Worm (Caenorhabditis elegans) whole organism, L1 larva: ENCODE data around the gene C29E4.10.

ENCODE experiments used
- C04F5.9 ChIP-seq: sonication (generic microtip); optimal IDR thresholded peaks from 2 replicates; lab custom pipeline; 2016; ENCODE audit warnings: missing genetic modification characterization, missing compliant biosample characterization
- C16A3.4 ChIP-seq: fragments of 150-350 bp; optimal IDR thresholded peaks from 2 replicates; lab custom pipeline; 2014; ENCODE audit warnings: missing biosample characterization, missing genetic modification characterization
- F16B12.6 ChIP-seq: fragments of 150-350 bp; optimal IDR thresholded peaks from 2 replicates; lab custom pipeline; 2014; ENCODE audit warnings: missing biosample characterization, missing genetic modification characterization
- Y116A8C.19 ChIP-seq: sonication (generic microtip); optimal IDR thresholded peaks from 2 replicates; lab custom pipeline; 2016; ENCODE audit warnings: missing compliant biosample characterization, missing genetic modification characterization, borderline replicate concordance
- aha-1 ChIP-seq: fragments of 150-350 bp; optimal IDR thresholded peaks from 2 replicates; lab custom pipeline; 2014; ENCODE audit warnings: missing biosample characterization, missing genetic modification characterization
- alr-1 ChIP-seq: fragments of 200-800 bp; sonication (Bioruptor generic); optimal IDR thresholded peaks from 2 replicates; lab custom pipeline; 2018; ENCODE audit warnings: borderline replicate concordance, mild to moderate bottlenecking, missing genetic modification characterization, missing compliant biosample characterization
- aly-2 ChIP-seq: fragments of 150-350 bp; optimal IDR thresholded peaks from 2 replicates; lab custom pipeline; 2014; ENCODE audit warnings: missing biosample characterization, missing genetic modification characterization
- blmp-1 ChIP-seq: fragments of 150-350 bp; optimal IDR thresholded peaks from 2 replicates; lab custom pipeline; 2014; ENCODE audit warnings: missing biosample characterization, missing genetic modification characterization
- ceh-63 ChIP-seq: fragments of 200-800 bp; sonication (Bioruptor generic); optimal IDR thresholded peaks from 2 replicates; lab custom pipeline; 2018; ENCODE audit warnings: mild to moderate bottlenecking, missing genetic modification characterization, missing compliant biosample characterization
- ceh-82 ChIP-seq, 3 experiments: fragments of 150-350 bp in 1 of 3; sonication (generic microtip) in 2 of 3; optimal IDR thresholded peaks; 2 replicates each; lab custom pipeline; 2014 to 2017; ENCODE audit warnings: missing biosample characterization in 3 of 3, missing genetic modification characterization in 3 of 3
- ceh-90 ChIP-seq: sonication (generic microtip); optimal IDR thresholded peaks from 2 replicates; lab custom pipeline; 2016; ENCODE audit warnings: missing genetic modification characterization, missing compliant biosample characterization
- ces-1 ChIP-seq: fragments of 150-350 bp; optimal IDR thresholded peaks from 2 replicates; lab custom pipeline; 2014; ENCODE audit warnings: missing biosample characterization, missing genetic modification reagents, missing genetic modification characterization
- dpl-1 ChIP-seq, 3 experiments: fragments of 150-350 bp in 2 of 3; sonication (generic microtip) in 1 of 3; optimal IDR thresholded peaks; 2 replicates each; lab custom pipeline; 2014 to 2017; ENCODE audit warnings: missing biosample characterization in 3 of 3, missing genetic modification characterization in 3 of 3, missing genetic modification reagents in 3 of 3
- efl-1 ChIP-seq, 4 experiments: fragments of 150-350 bp; optimal IDR thresholded peaks in 3 of 4; peaks in 1 of 4; 1 replicate in 1 of 4; 2 replicates in 3 of 4; lab custom pipeline; 2014; ENCODE audit warnings: missing biosample characterization in 2 of 4, missing genetic modification characterization in 2 of 4, missing genetic modification reagents in 2 of 4
- efl-3 ChIP-seq: fragments of 200-800 bp; sonication (Bioruptor generic); optimal IDR thresholded peaks from 2 replicates; lab custom pipeline; 2018; ENCODE audit warnings: mild to moderate bottlenecking, missing genetic modification characterization, missing compliant biosample characterization
- egl-13 ChIP-seq: sonication (generic microtip); optimal IDR thresholded peaks from 2 replicates; lab custom pipeline; 2016; ENCODE audit warnings: missing genotype, missing genetic modification reagents, missing genetic modification characterization, missing compliant biosample characterization
- elt-2 ChIP-seq: sonication (generic microtip); optimal IDR thresholded peaks from 2 replicates; lab custom pipeline; 2016; ENCODE audit warnings: missing genetic modification characterization, mild to moderate bottlenecking, inconsistent platforms, missing compliant biosample characterization, missing genetic modification reagents
- elt-3 ChIP-seq, 6 experiments: fragments of 150-350 bp in 1 of 6; sonication (generic microtip); optimal IDR thresholded peaks; 2 replicates each; lab custom pipeline; 2017 to 2018; ENCODE audit warnings: missing biosample characterization in 6 of 6, missing genetic modification characterization in 6 of 6, inconsistent platforms in 1 of 6
- ets-5 ChIP-seq: fragments of 200-800 bp; sonication (Bioruptor generic); IDR thresholded peaks from 2 replicates; pipeline ENCODE4 v1.3.6; 2022; ENCODE audit warnings: missing genetic modification characterization, missing compliant biosample characterization
- fkh-8 ChIP-seq: sonication (generic microtip); optimal IDR thresholded peaks from 2 replicates; lab custom pipeline; 2016; ENCODE audit warnings: mild to moderate bottlenecking, missing genetic modification characterization, missing compliant biosample characterization
- fos-1 ChIP-seq: fragments of 150-350 bp; optimal IDR thresholded peaks from 2 replicates; lab custom pipeline; 2014; ENCODE audit warnings: missing biosample characterization, missing genetic modification characterization
- grh-1 ChIP-seq: fragments of 200-800 bp; sonication (Bioruptor generic); IDR thresholded peaks from 2 replicates; pipeline ENCODE4 v1.3.6; 2022; ENCODE audit warnings: missing genetic modification reagents, missing genetic modification characterization, missing compliant biosample characterization
- hlh-4 ChIP-seq: sonication (generic microtip); optimal IDR thresholded peaks from 2 replicates; lab custom pipeline; 2016; ENCODE audit warnings: mild to moderate bottlenecking, missing genetic modification characterization, missing compliant biosample characterization
- isw-1 ChIP-seq: fragments of 200-800 bp; sonication (Bioruptor generic); IDR thresholded peaks from 2 replicates; pipeline ENCODE4 v1.3.6; 2022; ENCODE audit warnings: missing genetic modification characterization, missing compliant biosample characterization
- jun-1 ChIP-seq: fragments of 150-350 bp; optimal IDR thresholded peaks from 2 replicates; lab custom pipeline; 2014; ENCODE audit warnings: missing biosample characterization, missing genetic modification reagents, missing genetic modification characterization
- lin-13 ChIP-seq: fragments of 150-350 bp; optimal IDR thresholded peaks from 2 replicates; lab custom pipeline; 2014; ENCODE audit warnings: missing biosample characterization, missing genetic modification reagents, missing genetic modification characterization
- lin-15B ChIP-seq: fragments of 150-350 bp; sonication (generic microtip); optimal IDR thresholded peaks from 3 replicates; lab custom pipeline; 2014; ENCODE audit warnings: missing biosample characterization, missing genetic modification characterization
- lin-35 ChIP-seq, 2 experiments: fragments of 150-350 bp; optimal IDR thresholded peaks; 2 replicates each; lab custom pipeline; 2014; ENCODE audit warnings: missing biosample characterization in 2 of 2, missing genetic modification characterization in 2 of 2, missing genetic modification reagents in 2 of 2
- lin-39 ChIP-seq: fragments of 150-350 bp; optimal IDR thresholded peaks from 2 replicates; lab custom pipeline; 2014; ENCODE audit warnings: missing biosample characterization, missing genetic modification reagents, missing genetic modification characterization
- lir-3 ChIP-seq: sonication (generic microtip); optimal IDR thresholded peaks from 2 replicates; lab custom pipeline; 2016; ENCODE audit warnings: mild to moderate bottlenecking, missing genetic modification characterization, moderate library complexity, missing compliant biosample characterization; ENCODE audit not compliant: poor library complexity
- lsy-2 ChIP-seq, 2 experiments: fragments of 150-350 bp; optimal IDR thresholded peaks; 2 replicates each; lab custom pipeline; 2014; ENCODE audit warnings: missing biosample characterization in 2 of 2, missing genetic modification characterization in 2 of 2
- mdl-1 ChIP-seq, 2 experiments: fragments of 150-350 bp; optimal IDR thresholded peaks; 2 replicates each; lab custom pipeline; 2014 to 2017; ENCODE audit warnings: missing biosample characterization in 2 of 2, missing genetic modification characterization in 2 of 2, inconsistent platforms in 1 of 2
- nhr-11 ChIP-seq: fragments of 150-350 bp; optimal IDR thresholded peaks from 2 replicates; lab custom pipeline; 2014; ENCODE audit warnings: missing biosample characterization, missing genetic modification characterization
- nhr-12 ChIP-seq: sonication (generic microtip); optimal IDR thresholded peaks from 2 replicates; lab custom pipeline; 2017; ENCODE audit warnings: missing biosample characterization, missing genetic modification characterization
- nhr-20 ChIP-seq: sonication (generic microtip); optimal IDR thresholded peaks from 2 replicates; lab custom pipeline; 2016; ENCODE audit warnings: mild to moderate bottlenecking, missing genetic modification characterization, missing compliant biosample characterization
- nhr-237 ChIP-seq: fragments of 150-350 bp; optimal IDR thresholded peaks from 2 replicates; lab custom pipeline; 2014; ENCODE audit warnings: missing biosample characterization, missing genetic modification characterization
- nhr-47 ChIP-seq: sonication (generic microtip); optimal IDR thresholded peaks from 2 replicates; lab custom pipeline; 2016; ENCODE audit warnings: mild to moderate bottlenecking, missing genetic modification characterization, moderate library complexity, missing compliant biosample characterization
- nhr-71 ChIP-seq: sonication (generic microtip); optimal IDR thresholded peaks from 2 replicates; lab custom pipeline; 2016; ENCODE audit warnings: mild to moderate bottlenecking, missing genetic modification characterization, moderate library complexity, missing compliant biosample characterization
- nhr-77 ChIP-seq: fragments of 150-350 bp; optimal IDR thresholded peaks from 2 replicates; lab custom pipeline; 2014; ENCODE audit warnings: missing biosample characterization, missing genetic modification characterization
- nhr-85 ChIP-seq: sonication (generic microtip); peaks from one replicate; lab custom pipeline; 2016; ENCODE audit warnings: missing genetic modification characterization, inconsistent platforms, missing compliant biosample characterization
- pag-3 ChIP-seq: sonication (generic microtip); optimal IDR thresholded peaks from 2 replicates; lab custom pipeline; 2017; ENCODE audit warnings: missing genetic modification characterization, mild to moderate bottlenecking, missing compliant biosample characterization, antibody characterized with exemption, borderline replicate concordance; ENCODE audit not compliant: insufficient read depth
- pax-3 ChIP-seq: fragments of 200-800 bp; sonication (Bioruptor generic); optimal IDR thresholded peaks from 2 replicates; lab custom pipeline; 2018; ENCODE audit warnings: mild to moderate bottlenecking, missing genetic modification characterization, moderate library complexity, missing compliant biosample characterization
- pqm-1 ChIP-seq: sonication (generic microtip); optimal IDR thresholded peaks from 3 replicates; lab custom pipeline; 2017; ENCODE audit warnings: missing biosample characterization, missing genetic modification characterization
- skn-1 ChIP-seq: fragments of 150-350 bp; optimal IDR thresholded peaks from 2 replicates; lab custom pipeline; 2014; ENCODE audit warnings: missing biosample characterization, missing genetic modification characterization
- snpc-4 ChIP-seq: fragments of 150-350 bp; optimal IDR thresholded peaks from 2 replicates; lab custom pipeline; 2014; ENCODE audit warnings: missing biosample characterization, missing genetic modification characterization
- snu-23 ChIP-seq: sonication (generic microtip); optimal IDR thresholded peaks from 2 replicates; lab custom pipeline; 2016; ENCODE audit warnings: missing genetic modification characterization, missing compliant biosample characterization
- swsn-7 ChIP-seq: sonication (generic microtip); optimal IDR thresholded peaks from 2 replicates; lab custom pipeline; 2016; ENCODE audit warnings: missing genetic modification characterization, missing compliant biosample characterization
- tbx-2 ChIP-seq: sonication (generic microtip); optimal IDR thresholded peaks from 2 replicates; lab custom pipeline; 2016; ENCODE audit warnings: missing genetic modification characterization, missing compliant biosample characterization
- unc-130 ChIP-seq: fragments of 150-350 bp; optimal IDR thresholded peaks from 2 replicates; lab custom pipeline; 2017; ENCODE audit warnings: missing biosample characterization, missing genetic modification characterization, inconsistent platforms
- unc-86 ChIP-seq: sonication (generic microtip); optimal IDR thresholded peaks from 2 replicates; lab custom pipeline; 2016; ENCODE audit warnings: missing genetic modification characterization, missing compliant biosample characterization
- xbp-1 ChIP-seq: sonication (generic microtip); optimal IDR thresholded peaks from 2 replicates; lab custom pipeline; 2016; ENCODE audit warnings: missing genetic modification characterization, missing compliant biosample characterization
- zag-1 ChIP-seq: fragments of 150-350 bp; optimal IDR thresholded peaks from 2 replicates; lab custom pipeline; 2014; ENCODE audit warnings: missing biosample characterization, missing genetic modification characterization
- ztf-4 ChIP-seq: fragments of 150-350 bp; optimal IDR thresholded peaks from 2 replicates; lab custom pipeline; 2014; ENCODE audit warnings: missing biosample characterization, missing genetic modification characterization

C29E4.10 gene

ce11 chrIII:7940819-7941218 is 3.2 kb downstream of the C29E4.10 start, which contains the start of gene C29E4.12:
TSS of gene C29E4.12 (plus strand) at chrIII:7941151.
- peak in 2 of 6 experiments; percentile 4 to 64 for TF ChIP-seq elt-3 (tag; optimal IDR thresholded peaks at IDR 0.05; lab: Kevin White, UChicago)
- TF ChIP-seq efl-3 (GFP tag; lab: Kevin White, UChicago): no peak
- peak; percentile 96 to 98 (median 98) for TF ChIP-seq dpl-1 (GFP tag; optimal IDR thresholded peaks at IDR 0.05; lab: Kevin White, UChicago)
- TF ChIP-seq ceh-63 (GFP tag; lab: Kevin White, UChicago): no peak
- TF ChIP-seq nhr-12 (tag; lab: Kevin White, UChicago): no peak
- peak; percentile 71 for TF ChIP-seq swsn-7 (tag; lab: Kevin White, UChicago)
- no peak for TF ChIP-seq zag-1 (tag; lab: Kevin White, UChicago)
- TF ChIP-seq pqm-1 (tag; lab: Kevin White, UChicago): no peak
- TF ChIP-seq unc-130 (tag; lab: Kevin White, UChicago): peak; percentile 40
- no peak for TF ChIP-seq Y116A8C.19 (tag; lab: Kevin White, UChicago)
- TF ChIP-seq grh-1: peak; percentile 69
- TF ChIP-seq ztf-4 (tag; lab: Kevin White, UChicago): no peak
- TF ChIP-seq lin-13 (GFP tag; lab: Kevin White, UChicago): peak; percentile 70
- no peak for TF ChIP-seq ets-5 (GFP tag; lab: Robert Waterston, UW)
- peak; percentile 34 for TF ChIP-seq ceh-90 (tag; lab: Kevin White, UChicago)
- peak; percentile 7 for TF ChIP-seq fos-1 (tag; lab: Kevin White, UChicago)
- TF ChIP-seq nhr-20: peak; percentile 74
- no peak for TF ChIP-seq ces-1
- peak; percentile 82 for TF ChIP-seq C16A3.4 (tag; lab: Kevin White, UChicago)
- peak; percentile 91 for TF ChIP-seq lin-15B
- TF ChIP-seq lir-3 (tag; lab: Kevin White, UChicago): peak; percentile 61
- TF ChIP-seq aha-1 (tag; lab: Kevin White, UChicago): no peak
- TF ChIP-seq lin-39 (tag; lab: Kevin White, UChicago): peak; percentile 41
- TF ChIP-seq lin-35 (GFP tag; optimal IDR thresholded peaks at IDR 0.05; lab: Kevin White, UChicago): peak; percentile 98 to 99
- peak; percentile 64 for TF ChIP-seq aly-2 (tag; lab: Kevin White, UChicago)
- peak; percentile 26 for TF ChIP-seq egl-13 (tag; lab: Kevin White, UChicago)
- peak; percentile 86 for TF ChIP-seq nhr-85
- peak; percentile 27 for TF ChIP-seq snpc-4 (tag; lab: Kevin White, UChicago)
- TF ChIP-seq C04F5.9 (tag; lab: Kevin White, UChicago): peak; percentile 63
- peak; percentile 65 for TF ChIP-seq pax-3
- TF ChIP-seq nhr-11 (tag; lab: Kevin White, UChicago): peak; percentile 59
- TF ChIP-seq xbp-1 (tag; lab: Kevin White, UChicago): peak; percentile 78
- peak; percentile 51 for TF ChIP-seq blmp-1 (tag; lab: Kevin White, UChicago)
- TF ChIP-seq isw-1 (GFP tag; lab: Robert Waterston, UW): peak; percentile 82
- TF ChIP-seq lsy-2 (tag; optimal IDR thresholded peaks at IDR 0.05; lab: Kevin White, UChicago): peak; percentile 84 to 92
- TF ChIP-seq nhr-77: peak; percentile 61
- TF ChIP-seq mdl-1 (tag; optimal IDR thresholded peaks at IDR 0.05; lab: Kevin White, UChicago): peak in 1 of 2 experiments; percentile 66
- TF ChIP-seq skn-1: peak; percentile 81
- TF ChIP-seq jun-1 (tag; lab: Kevin White, UChicago): peak; percentile 69
- peak; percentile 82 for TF ChIP-seq nhr-71 (tag; lab: Kevin White, UChicago)
- peak; percentile 53 for TF ChIP-seq unc-86 (tag; lab: Kevin White, UChicago)
- TF ChIP-seq ceh-82 (tag; optimal IDR thresholded peaks at IDR 0.05; lab: Kevin White, UChicago): peak; percentile 47 to 79 (median 69)
- peak; percentile 84 for TF ChIP-seq nhr-47 (tag; lab: Kevin White, UChicago)
- peak; percentile 77 for TF ChIP-seq tbx-2
- no peak for TF ChIP-seq alr-1 (tag; lab: Kevin White, UChicago)
- TF ChIP-seq F16B12.6 (tag; lab: Kevin White, UChicago): peak; percentile 62
- no peak for TF ChIP-seq pag-3 (tag; lab: Kevin White, UChicago)
- TF ChIP-seq efl-1 (optimal IDR thresholded peaks at IDR 0.05; lab: Kevin White, UChicago): peak; percentile 82 to 98
- peak; percentile 98 to 100 for TF ChIP-seq efl-1 (GFP tag; optimal IDR thresholded peaks at IDR 0.05 in 1 of 2; lab: Kevin White, UChicago)
- TF ChIP-seq fkh-8 (tag; lab: Kevin White, UChicago): peak; percentile 62
- peak; percentile 62 for TF ChIP-seq nhr-237 (tag; lab: Kevin White, UChicago)
- TF ChIP-seq hlh-4 (tag; lab: Kevin White, UChicago): no peak
- peak; percentile 83 for TF ChIP-seq snu-23 (GFP tag; lab: Kevin White, UChicago)
- peak; percentile 26 for TF ChIP-seq elt-2
